Worm (Caenorhabditis elegans) whole organism, L1 larva: Measurements from ENCODE around the gene rev-1.

Experiments
- aly-2 ChIP-seq: fragments of 150-350 bp; optimal IDR thresholded peaks from 2 replicates; lab custom pipeline; 2014; ENCODE audit warnings: missing biosample characterization, missing genetic modification characterization
- elt-3 ChIP-seq, 6 experiments: fragments of 150-350 bp in 1 of 6; sonication (generic microtip); optimal IDR thresholded peaks; 2 replicates each; lab custom pipeline; 2017 to 2018; ENCODE audit warnings: missing biosample characterization in 6 of 6, missing genetic modification characterization in 6 of 6, inconsistent platforms in 1 of 6
- jun-1 ChIP-seq: fragments of 150-350 bp; optimal IDR thresholded peaks from 2 replicates; lab custom pipeline; 2014; ENCODE audit warnings: missing biosample characterization, missing genetic modification reagents, missing genetic modification characterization
- nhr-77 ChIP-seq: fragments of 150-350 bp; optimal IDR thresholded peaks from 2 replicates; lab custom pipeline; 2014; ENCODE audit warnings: missing biosample characterization, missing genetic modification characterization
- snpc-4 ChIP-seq: fragments of 150-350 bp; optimal IDR thresholded peaks from 2 replicates; lab custom pipeline; 2014; ENCODE audit warnings: missing biosample characterization, missing genetic modification characterization
- unc-130 ChIP-seq: fragments of 150-350 bp; optimal IDR thresholded peaks from 2 replicates; lab custom pipeline; 2017; ENCODE audit warnings: missing biosample characterization, missing genetic modification characterization, inconsistent platforms
- unc-62 ChIP-seq: fragments of 150-350 bp; optimal IDR thresholded peaks from 2 replicates; lab custom pipeline; 2014; ENCODE audit warnings: missing biosample characterization, missing genetic modification reagents, missing genetic modification characterization

DNA sequence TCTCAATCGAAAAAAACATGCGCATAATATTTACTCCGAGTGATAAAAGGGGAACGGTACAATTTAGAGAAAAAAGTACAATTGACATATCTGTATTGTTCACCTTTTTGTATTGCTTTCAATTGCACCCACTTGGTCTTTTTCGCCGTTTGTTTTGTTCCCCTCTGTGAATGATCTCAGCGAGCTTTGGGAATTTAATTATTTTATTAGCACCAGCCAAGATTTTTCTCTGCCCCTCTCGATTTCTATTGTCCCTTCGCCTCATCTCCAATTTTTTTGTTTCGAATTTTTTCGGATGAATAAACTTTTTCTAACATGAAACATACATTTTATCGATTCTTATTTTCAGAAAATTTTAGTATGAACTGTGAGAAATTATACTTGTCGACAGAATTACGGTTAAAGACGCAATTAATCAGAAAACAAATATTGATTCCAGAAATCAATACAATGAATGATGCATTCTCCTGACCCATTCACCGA is at the start of gene rev-1:
- TF ChIP-seq jun-1 (tag; lab: Kevin White, UChicago) = no peak
- TF ChIP-seq snpc-4 = no peak
- TF ChIP-seq elt-3 (tag; optimal IDR thresholded peaks at IDR 0.05; lab: Kevin White, UChicago) = no peak
- no peak for TF ChIP-seq unc-130 (tag; lab: Kevin White, UChicago)
- peak; percentile 59 for TF ChIP-seq aly-2 (tag; lab: Kevin White, UChicago)
- TF ChIP-seq nhr-77 (tag; lab: Kevin White, UChicago) = no peak
- TF ChIP-seq unc-62 (GFP tag; lab: Kevin White, UChicago) = no peak
